Fruit fly (Drosophila melanogaster) whole organism, adult: Measurements from ENCODE around the gene CG11373.

ENCODE experiments used
- CG11617 ChIP-seq: fragments of 200-800 bp; sonication (Bioruptor generic); optimal IDR thresholded peaks from 2 replicates; lab custom pipeline; 2017; ENCODE audit warnings: mild to moderate bottlenecking, missing biosample characterization, missing genetic modification reagents, missing genetic modification characterization
- CG12768 ChIP-seq: fragments of 200-800 bp; sonication (Bioruptor generic); optimal IDR thresholded peaks from 2 replicates; lab custom pipeline; 2017; ENCODE audit warnings: missing biosample characterization, missing genetic modification characterization, mild to moderate bottlenecking, moderate library complexity, missing genetic modification reagents
- CG14711 ChIP-seq: fragments of 200-800 bp; sonication (Bioruptor generic); optimal IDR thresholded peaks from 2 replicates; lab custom pipeline; 2018; ENCODE audit warnings: missing biosample characterization, mild to moderate bottlenecking, missing genetic modification characterization, moderate library complexity
- CG1620 ChIP-seq: fragments of 200-800 bp; sonication (Bioruptor generic); optimal IDR thresholded peaks from 2 replicates; lab custom pipeline; 2016; ENCODE audit warnings: missing biosample characterization, missing genetic modification characterization
- CG33017 ChIP-seq: fragments of 200-800 bp; sonication (Bioruptor generic); optimal IDR thresholded peaks from 2 replicates; lab custom pipeline; 2018; ENCODE audit warnings: missing biosample characterization, mild to moderate bottlenecking, missing genetic modification characterization, moderate library complexity
- CG5204 ChIP-seq: fragments of 200-800 bp; sonication (Bioruptor generic); optimal IDR thresholded peaks from 2 replicates; lab custom pipeline; 2016; ENCODE audit warnings: missing biosample characterization, missing genetic modification characterization
- CG7045 ChIP-seq: fragments of 200-800 bp; sonication (Bioruptor generic); optimal IDR thresholded peaks from 2 replicates; lab custom pipeline; 2017; ENCODE audit warnings: missing biosample characterization, mild to moderate bottlenecking, missing genetic modification characterization
- CG7101 ChIP-seq: fragments of 200-800 bp; sonication (Bioruptor generic); optimal IDR thresholded peaks from 2 replicates; lab custom pipeline; 2018; ENCODE audit warnings: missing biosample characterization, mild to moderate bottlenecking, missing genetic modification characterization, moderate library complexity
- Clk ChIP-seq: fragments of 200-800 bp; sonication (Bioruptor generic); optimal IDR thresholded peaks from 2 replicates; lab custom pipeline; 2017; ENCODE audit warnings: missing biosample characterization, missing genetic modification characterization
- Crg-1 ChIP-seq: fragments of 200-800 bp; sonication (Bioruptor generic); optimal IDR thresholded peaks from 2 replicates; lab custom pipeline; 2016; ENCODE audit warnings: missing biosample characterization, missing genetic modification characterization
- Hr96 ChIP-seq: fragments of 200-800 bp; sonication (Bioruptor generic); optimal IDR thresholded peaks from 2 replicates; lab custom pipeline; 2016; ENCODE audit warnings: missing biosample characterization, missing genetic modification characterization
- Mnt ChIP-seq: fragments of 200-800 bp; sonication (Bioruptor generic); optimal IDR thresholded peaks from 2 replicates; lab custom pipeline; 2016; ENCODE audit warnings: missing biosample characterization, mild to moderate bottlenecking, missing genetic modification characterization
- bab1 ChIP-seq: fragments of 200-800 bp; sonication (Bioruptor generic); optimal IDR thresholded peaks from 3 replicates; lab custom pipeline; 2019; ENCODE audit warnings: missing biosample characterization, mild to moderate bottlenecking, missing genetic modification characterization, moderate library complexity
- cic ChIP-seq: fragments of 200-800 bp; sonication (Bioruptor generic); optimal IDR thresholded peaks from 2 replicates; lab custom pipeline; 2017; ENCODE audit warnings: missing biosample characterization, mild to moderate bottlenecking, missing genetic modification characterization, moderate library complexity
- cnc ChIP-seq, 2 experiments: fragments of >200 bp; optimal IDR thresholded peaks; 2 replicates each; lab custom pipeline; 2017
- kay ChIP-seq: fragments of 200-800 bp; sonication (Bioruptor generic); peaks from one replicate; lab custom pipeline; 2016; ENCODE audit warnings: missing biosample characterization, missing genetic modification characterization, borderline replicate concordance
- ovo ChIP-seq: fragments of 200-800 bp; sonication (Bioruptor generic); optimal IDR thresholded peaks from 2 replicates; lab custom pipeline; 2016; ENCODE audit warnings: missing biosample characterization, missing genetic modification characterization
- pad ChIP-seq: fragments of 200-800 bp; sonication (Bioruptor generic); optimal IDR thresholded peaks from 3 replicates; lab custom pipeline; 2017; ENCODE audit warnings: missing biosample characterization, missing genetic modification characterization, mild to moderate bottlenecking, moderate library complexity, missing genetic modification reagents
- tj ChIP-seq: fragments of 200-800 bp; sonication (Bioruptor generic); optimal IDR thresholded peaks from 3 replicates; lab custom pipeline; 2017; ENCODE audit warnings: missing biosample characterization, mild to moderate bottlenecking, missing genetic modification characterization, moderate library complexity
- toe ChIP-seq: fragments of 200-800 bp; sonication (Bioruptor generic); optimal IDR thresholded peaks from 2 replicates; lab custom pipeline; 2016; ENCODE audit warnings: missing biosample characterization, missing genetic modification characterization

The CG11373 gene

DNA sequence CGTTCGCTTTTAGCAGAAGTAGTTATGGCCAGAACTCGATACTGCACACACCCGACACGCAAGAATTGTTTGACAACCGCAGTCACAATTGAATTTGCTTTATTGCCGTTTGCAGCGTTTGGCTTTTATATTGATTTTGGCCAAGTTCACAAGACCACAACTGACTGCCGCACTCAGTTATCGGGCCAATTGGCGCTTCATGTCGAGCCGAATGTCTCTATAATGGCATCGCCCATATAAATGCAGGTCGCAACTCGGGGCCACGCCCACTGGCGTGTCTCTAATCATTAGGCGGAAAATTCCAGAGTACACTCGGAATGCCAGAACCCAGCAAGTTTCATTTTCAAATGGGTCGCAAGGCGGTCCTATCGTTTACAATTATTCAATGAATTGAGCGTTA lies 14.4 kb upstream of the CG11373 start, which contains the start of gene Obp83a:
TSS of gene Obp83a (minus strand) at position 101 of the 400 bp plus-strand sequence.
- TF ChIP-seq cnc (optimal IDR thresholded peaks at IDR 0.05; lab: Kevin White, UChicago) (no peak), Clk (GFP tag; lab: Kevin White, UChicago) (no peak), pad (GFP tag; lab: Kevin White, UChicago) (no peak), bab1 (no peak), ovo (no peak), CG1620 (GFP tag; lab: Kevin White, UChicago) (no peak), tj (no peak), Hr96 (no peak), CG12768 (no peak), kay (GFP tag; lab: Kevin White, UChicago) (no peak), CG14711 (tag; lab: Kevin White, UChicago) (no peak), Mnt (GFP tag; lab: Kevin White, UChicago) (no peak), CG7101 (no peak)

DNA sequence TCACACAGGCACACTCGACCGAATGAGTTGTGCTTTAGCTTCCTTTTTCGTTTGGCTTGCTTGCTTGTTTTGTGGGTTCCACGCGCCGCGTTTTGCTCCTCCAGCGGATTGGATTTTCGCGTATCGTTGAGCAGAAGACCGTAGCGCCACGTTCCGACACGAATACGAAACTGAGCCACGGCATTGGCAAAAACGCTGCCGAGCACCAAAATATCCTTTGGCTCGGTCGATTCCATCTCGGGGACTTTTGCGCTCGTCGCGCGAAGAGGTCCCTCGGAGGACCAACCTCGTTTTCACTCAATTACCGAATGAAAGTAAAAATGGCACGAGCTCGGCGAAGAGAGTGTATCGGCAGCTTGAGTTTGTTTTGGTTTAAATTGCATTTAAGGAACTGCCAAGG lies 1.4 kb downstream of the CG11373 start, which contains the start of gene side-III:
TSS of gene side-III (minus strand) at position 174 of the 400 bp plus-strand sequence.
- no peak for TF ChIP-seq Crg-1 (GFP tag; lab: Kevin White, UChicago)
- no peak for TF ChIP-seq pad (GFP tag; lab: Kevin White, UChicago)
- no peak for TF ChIP-seq CG5204 (GFP tag; lab: Kevin White, UChicago)
- TF ChIP-seq CG33017 (tag; lab: Kevin White, UChicago), result no peak
- TF ChIP-seq ovo, result no peak
- no peak for TF ChIP-seq Mnt (GFP tag; lab: Kevin White, UChicago)
- TF ChIP-seq Hr96, result no peak
- no peak for TF ChIP-seq CG7045 (GFP tag; lab: Kevin White, UChicago)
- TF ChIP-seq CG11617 (GFP tag; lab: Kevin White, UChicago), result no peak
- TF ChIP-seq CG12768, result no peak
- no peak for TF ChIP-seq CG7101
- no peak for TF ChIP-seq toe
- no peak for TF ChIP-seq CG1620 (GFP tag; lab: Kevin White, UChicago)
- TF ChIP-seq bab1, result no peak
- TF ChIP-seq cic (GFP tag; lab: Kevin White, UChicago), result no peak

DNA sequence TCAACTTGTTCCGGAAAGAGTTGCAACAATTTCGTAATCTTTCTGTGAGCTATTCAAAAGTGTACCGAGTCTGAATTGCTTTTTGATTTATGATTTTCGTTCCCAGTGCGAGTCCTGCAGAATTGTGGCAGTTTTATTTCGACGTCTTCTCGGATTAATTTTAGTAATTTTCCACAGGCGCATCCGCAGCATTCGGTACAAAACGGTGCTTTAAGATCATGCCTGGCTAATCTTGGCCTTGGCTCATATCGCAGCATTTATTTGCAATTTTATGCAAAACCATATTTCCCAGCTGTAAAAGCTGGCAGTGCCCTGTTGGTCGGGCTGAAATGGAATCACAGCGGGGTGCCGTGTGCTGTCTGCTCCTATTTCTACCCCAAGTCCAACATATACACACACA lies 23.1 kb downstream of the CG11373 start:
- no peak for TF ChIP-seq CG33017 (tag; lab: Kevin White, UChicago)
- no peak for TF ChIP-seq CG1620 (GFP tag; lab: Kevin White, UChicago)
- TF ChIP-seq CG11617 (GFP tag; lab: Kevin White, UChicago), result no peak
- no peak for TF ChIP-seq CG14711 (tag; lab: Kevin White, UChicago)
- no peak for TF ChIP-seq pad (GFP tag; lab: Kevin White, UChicago)
- no peak for TF ChIP-seq Hr96
- no peak for TF ChIP-seq Mnt (GFP tag; lab: Kevin White, UChicago)
- no peak for TF ChIP-seq bab1
- no peak for TF ChIP-seq CG5204 (GFP tag; lab: Kevin White, UChicago)
- no peak for TF ChIP-seq CG7101
- TF ChIP-seq cic (GFP tag; lab: Kevin White, UChicago), result no peak
- no peak for TF ChIP-seq CG12768
- TF ChIP-seq toe, result no peak
- no peak for TF ChIP-seq Crg-1 (GFP tag; lab: Kevin White, UChicago)
- TF ChIP-seq tj, result no peak

DNA sequence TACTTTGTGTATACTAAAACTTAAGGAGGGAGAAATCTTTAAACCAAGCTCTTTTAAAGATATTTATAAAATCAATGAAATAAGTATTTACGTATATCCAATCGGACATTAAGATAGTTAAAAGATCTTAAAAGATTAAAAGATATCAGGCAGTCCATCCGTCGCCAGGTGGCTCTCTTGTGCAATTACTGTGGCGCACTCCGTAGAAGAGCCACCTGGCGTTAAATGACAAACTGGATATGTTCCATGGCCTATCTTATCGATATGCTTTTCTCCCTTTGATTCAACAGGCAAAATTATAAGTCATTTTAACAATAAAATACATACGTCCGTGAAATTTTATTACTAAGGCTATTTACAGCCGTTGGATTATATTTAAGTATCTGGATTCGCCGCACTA lies 32.9 kb downstream of the CG11373 start:
- TF ChIP-seq tj (no peak), Mnt (GFP tag; lab: Kevin White, UChicago) (no peak), ovo (no peak), Crg-1 (GFP tag; lab: Kevin White, UChicago) (no peak), CG14711 (tag; lab: Kevin White, UChicago) (no peak), kay (GFP tag; lab: Kevin White, UChicago) (no peak), bab1 (no peak), toe (no peak), CG1620 (GFP tag; lab: Kevin White, UChicago) (no peak), CG33017 (tag; lab: Kevin White, UChicago) (no peak), CG5204 (GFP tag; lab: Kevin White, UChicago) (no peak)

DNA sequence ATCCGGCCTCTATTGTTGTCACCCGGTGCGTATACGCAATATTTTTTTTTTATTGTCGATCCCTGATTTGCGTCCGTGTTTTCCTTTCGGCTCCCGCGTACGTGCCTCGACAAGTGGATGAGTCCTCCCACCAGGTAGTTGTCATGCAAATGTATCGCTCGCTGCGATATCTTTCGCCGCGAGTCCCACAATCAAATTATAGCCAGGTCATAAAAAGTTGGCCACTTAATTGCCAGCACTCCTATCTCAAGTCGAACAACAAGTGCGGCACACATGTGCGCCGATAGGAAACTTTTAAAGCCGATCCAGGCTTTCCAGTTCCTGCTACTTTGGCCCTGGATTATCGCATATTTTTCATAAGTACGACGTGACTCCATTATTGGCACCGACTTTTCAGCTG lies 36.1 kb downstream of the CG11373 start:
- TF ChIP-seq Hr96 (no peak), bab1 (no peak), CG7101 (no peak), CG11617 (GFP tag; lab: Kevin White, UChicago) (no peak), pad (GFP tag; lab: Kevin White, UChicago) (no peak), CG33017 (tag; lab: Kevin White, UChicago) (no peak), CG7045 (GFP tag; lab: Kevin White, UChicago) (no peak), CG14711 (tag; lab: Kevin White, UChicago) (no peak), cnc (optimal IDR thresholded peaks at IDR 0.05; lab: Kevin White, UChicago) (no peak), Crg-1 (GFP tag; lab: Kevin White, UChicago) (no peak), CG1620 (GFP tag; lab: Kevin White, UChicago) (no peak), Mnt (GFP tag; lab: Kevin White, UChicago) (no peak), CG12768 (no peak), CG5204 (GFP tag; lab: Kevin White, UChicago) (no peak)
